Fruit fly (Drosophila melanogaster) whole organism, embryonic: ENCODE results near the gene osp.
A peak's percentile ranks its signal among the peaks of the same experiment; 100 is the strongest.

Source experiments
- BtbVII ChIP-seq: fragments of 200-800 bp; sonication (Bioruptor generic); optimal IDR thresholded peaks from 3 replicates; lab custom pipeline; 2017; ENCODE audit warnings: missing biosample characterization, mild to moderate bottlenecking, missing genetic modification characterization
- CG10654 ChIP-seq: fragments of 200-800 bp; sonication (Bioruptor generic); optimal IDR thresholded peaks from 2 replicates; lab custom pipeline; 2016; ENCODE audit warnings: missing biosample characterization, missing genetic modification characterization
- CG11695 ChIP-seq: fragments of 200-800 bp; sonication (Bioruptor generic); IDR thresholded peaks from 3 replicates; pipeline ENCODE4 v1.3.6; 2022; ENCODE audit warnings: missing biosample characterization, missing genetic modification characterization
- CG1233 ChIP-seq: fragments of 200-800 bp; sonication (Bioruptor generic); optimal IDR thresholded peaks from 4 replicates; lab custom pipeline; 2018; ENCODE audit warnings: missing biosample characterization, mild to moderate bottlenecking, missing genetic modification characterization
- CG16815 ChIP-seq: fragments of 200-800 bp; sonication (Bioruptor generic); optimal IDR thresholded peaks from 3 replicates; lab custom pipeline; 2017; ENCODE audit warnings: missing biosample characterization, mild to moderate bottlenecking, missing genetic modification characterization
- CG17612 ChIP-seq: fragments of 200-800 bp; sonication (Bioruptor generic); IDR thresholded peaks from 2 replicates; pipeline ENCODE4 v1.3.6; 2022; ENCODE audit warnings: missing biosample characterization, missing genetic modification characterization
- CG17829 ChIP-seq: fragments of 200-800 bp; optimal IDR thresholded peaks from 2 replicates; lab custom pipeline; 2019; ENCODE audit warnings: missing biosample characterization, mild to moderate bottlenecking, missing genetic modification characterization, moderate library complexity
- CG18476 ChIP-seq: fragments of 200-800 bp; sonication (Bioruptor generic); optimal IDR thresholded peaks from 2 replicates; lab custom pipeline; 2016; ENCODE audit warnings: missing biosample characterization, mild to moderate bottlenecking, missing genetic modification characterization
- CG18619 ChIP-seq: fragments of 200-800 bp; sonication (Bioruptor generic); optimal IDR thresholded peaks from 3 replicates; lab custom pipeline; 2017; ENCODE audit warnings: missing biosample characterization, mild to moderate bottlenecking, missing genetic modification characterization
- CG18764 ChIP-seq: fragments of 200-800 bp; sonication (Bioruptor generic); optimal IDR thresholded peaks from 3 replicates; lab custom pipeline; 2016; ENCODE audit warnings: missing biosample characterization, missing genetic modification characterization
- CG30020 ChIP-seq: fragments of 200-800 bp; optimal IDR thresholded peaks from 2 replicates; lab custom pipeline; 2019; ENCODE audit warnings: missing biosample characterization, mild to moderate bottlenecking, missing genetic modification characterization, moderate library complexity
- CG31441 ChIP-seq: fragments of 200-800 bp; sonication (Bioruptor generic); IDR thresholded peaks from 2 replicates; pipeline ENCODE4 v1.3.6; 2022; ENCODE audit warnings: missing biosample characterization, missing genetic modification characterization
- CG32772 ChIP-seq: fragments of 200-800 bp; sonication (Bioruptor generic); IDR thresholded peaks from 2 replicates; pipeline ENCODE4 v1.3.6; 2022; ENCODE audit warnings: missing biosample characterization, missing genetic modification characterization
- CG42726 ChIP-seq: fragments of 200-800 bp; sonication (Bioruptor generic); IDR thresholded peaks from 2 replicates; pipeline ENCODE4 v1.3.6; 2022; ENCODE audit warnings: missing biosample characterization, missing genetic modification characterization; ENCODE audit not compliant: partially characterized antibody
- CG4328 ChIP-seq: fragments of 200-800 bp; sonication (Bioruptor generic); optimal IDR thresholded peaks from 3 replicates; lab custom pipeline; 2017; ENCODE audit warnings: missing biosample characterization, missing genetic modification reagents, missing genetic modification characterization
- CG4360 ChIP-seq: fragments of 200-800 bp; sonication (Bioruptor generic); IDR thresholded peaks from 2 replicates; pipeline ENCODE4 v1.3.6; 2022; ENCODE audit warnings: missing biosample characterization, missing genetic modification characterization
- CG4707 ChIP-seq: fragments of 200-800 bp; sonication (Bioruptor generic); optimal IDR thresholded peaks from 2 replicates; lab custom pipeline; 2018; ENCODE audit warnings: missing biosample characterization, mild to moderate bottlenecking, missing genetic modification characterization, moderate library complexity
- CG6791 ChIP-seq: fragments of 200-800 bp; sonication (Bioruptor generic); IDR thresholded peaks from 3 replicates; pipeline ENCODE4 v1.3.6; 2022; ENCODE audit warnings: missing biosample characterization, missing genetic modification characterization; ENCODE audit not compliant: partially characterized antibody
- CG7372 ChIP-seq: fragments of 200-800 bp; sonication (Bioruptor generic); IDR thresholded peaks from 2 replicates; pipeline ENCODE4 v1.3.6; 2022; ENCODE audit warnings: missing biosample characterization, missing genetic modification characterization
- CG7556 ChIP-seq: fragments of 200-800 bp; sonication (Bioruptor generic); optimal IDR thresholded peaks from 2 replicates; lab custom pipeline; 2017; ENCODE audit warnings: missing biosample characterization, mild to moderate bottlenecking, missing genetic modification characterization
- CG9215 ChIP-seq: fragments of 200-800 bp; sonication (Bioruptor generic); IDR thresholded peaks from 2 replicates; pipeline ENCODE4 v1.3.6; 2022; ENCODE audit warnings: missing biosample characterization, missing genetic modification characterization
- HLH3B ChIP-seq: fragments of 200-800 bp; sonication (Bioruptor generic); IDR thresholded peaks from 2 replicates; pipeline ENCODE4 v1.3.6; 2022; ENCODE audit warnings: missing biosample characterization, missing genetic modification characterization
- HmgZ ChIP-seq: fragments of 200-800 bp; sonication (Bioruptor generic); optimal IDR thresholded peaks from 2 replicates; lab custom pipeline; 2018; ENCODE audit warnings: missing biosample characterization, mild to moderate bottlenecking, missing genetic modification characterization
- Hr78 ChIP-seq, 2 experiments: fragments of 200-800 bp in 1 of 2; fragments of >200 bp in 1 of 2; sonication (Bioruptor generic) in 1 of 2; optimal IDR thresholded peaks; 2 replicates each; lab custom pipeline; 2017 to 2019; ENCODE audit warnings: missing biosample characterization in 2 of 2, missing genetic modification characterization in 2 of 2, mild to moderate bottlenecking in 1 of 2, moderate library complexity in 1 of 2
- Lpt ChIP-seq: fragments of >200 bp; optimal IDR thresholded peaks from 2 replicates; lab custom pipeline; 2018; ENCODE audit warnings: missing biosample characterization, missing genetic modification characterization
- Pdp1 ChIP-seq, 2 experiments: fragments of 200-800 bp; sonication (Bioruptor generic); optimal IDR thresholded peaks; 3 replicates each; lab custom pipeline; 2016; ENCODE audit warnings: missing biosample characterization in 2 of 2, missing genetic modification characterization in 2 of 2, mild to moderate bottlenecking in 1 of 2, moderate library complexity in 1 of 2
- Rfx ChIP-seq: fragments of 200-800 bp; sonication (Bioruptor generic); IDR thresholded peaks from 2 replicates; pipeline ENCODE4 v1.3.6; 2022; ENCODE audit warnings: missing biosample characterization, missing genetic modification characterization
- Rx ChIP-seq: fragments of 200-800 bp; sonication (Bioruptor generic); IDR thresholded peaks from 2 replicates; pipeline ENCODE4 v1.3.6; 2022; ENCODE audit warnings: missing biosample characterization, missing genetic modification characterization
- Taf1 ChIP-seq: fragments of 200-800 bp; sonication (Bioruptor generic); IDR thresholded peaks from 2 replicates; pipeline ENCODE4 v1.3.6; 2022; ENCODE audit warnings: missing biosample characterization, missing genetic modification characterization
- Xbp1 ChIP-seq: fragments of 200-800 bp; sonication (Bioruptor generic); optimal IDR thresholded peaks from 3 replicates; lab custom pipeline; 2016; ENCODE audit warnings: missing biosample characterization, mild to moderate bottlenecking, missing genetic modification characterization
- ac ChIP-seq: fragments of 200-800 bp; sonication (Bioruptor generic); optimal IDR thresholded peaks from 3 replicates; lab custom pipeline; 2017; ENCODE audit warnings: missing biosample characterization, mild to moderate bottlenecking, missing genetic modification characterization
- amos ChIP-seq: fragments of 200-800 bp; sonication (Bioruptor generic); IDR thresholded peaks from 2 replicates; pipeline ENCODE4 v1.3.6; 2022; ENCODE audit warnings: missing biosample characterization, missing genetic modification characterization; ENCODE audit not compliant: partially characterized antibody
- cato ChIP-seq: fragments of 200-800 bp; sonication (Bioruptor generic); optimal IDR thresholded peaks from 2 replicates; lab custom pipeline; 2016; ENCODE audit warnings: missing biosample characterization, missing genetic modification characterization, borderline replicate concordance
- chinmo ChIP-seq: fragments of 200-800 bp; sonication (Bioruptor generic); IDR thresholded peaks from 4 replicates; pipeline ENCODE4 v1.3.6; 2022; ENCODE audit warnings: missing biosample characterization, missing genetic modification characterization; ENCODE audit not compliant: partially characterized antibody
- dmrt11E ChIP-seq: fragments of 200-800 bp; sonication (Bioruptor generic); optimal IDR thresholded peaks from 3 replicates; lab custom pipeline; 2018; ENCODE audit warnings: missing biosample characterization, mild to moderate bottlenecking, missing genetic modification characterization, moderate library complexity
- knrl ChIP-seq: fragments of 200-800 bp; sonication (Bioruptor generic); IDR thresholded peaks from 3 replicates; pipeline ENCODE4 v1.3.6; 2022; ENCODE audit warnings: missing biosample characterization, missing genetic modification characterization; ENCODE audit not compliant: partially characterized antibody
- mirr ChIP-seq: fragments of 200-800 bp; sonication (Bioruptor generic); optimal IDR thresholded peaks from 3 replicates; lab custom pipeline; 2018; ENCODE audit warnings: missing biosample characterization, mild to moderate bottlenecking, missing genetic modification characterization
- nmo ChIP-seq: fragments of 200-800 bp; sonication (Bioruptor generic); optimal IDR thresholded peaks from 2 replicates; lab custom pipeline; 2018; ENCODE audit warnings: missing biosample characterization, mild to moderate bottlenecking, missing genetic modification characterization, moderate library complexity
- otp ChIP-seq: fragments of 200-800 bp; sonication (Bioruptor generic); IDR thresholded peaks from 3 replicates; pipeline ENCODE4, ENCODE4 v1.3.6; 2022; ENCODE audit warnings: missing biosample characterization, missing genetic modification characterization
- p53 ChIP-seq: fragments of 200-800 bp; sonication (Bioruptor generic); optimal IDR thresholded peaks from 2 replicates; lab custom pipeline; 2016; ENCODE audit warnings: missing biosample characterization, missing genetic modification characterization
- phol ChIP-seq: fragments of 200-800 bp; sonication (Bioruptor generic); optimal IDR thresholded peaks from 3 replicates; lab custom pipeline; 2018; ENCODE audit warnings: missing biosample characterization, mild to moderate bottlenecking, missing genetic modification characterization, moderate library complexity
- sr ChIP-seq: fragments of 200-800 bp; sonication (Bioruptor generic); IDR thresholded peaks from 3 replicates; pipeline ENCODE4 v1.3.6; 2022; ENCODE audit warnings: missing biosample characterization, missing genetic modification characterization
- stc ChIP-seq: fragments of 200-800 bp; sonication (Bioruptor generic); IDR thresholded peaks from 2 replicates; pipeline ENCODE4 v1.3.6; 2022; ENCODE audit warnings: missing biosample characterization, missing genetic modification characterization
- tna ChIP-seq: fragments of 200-800 bp; sonication (Bioruptor generic); IDR thresholded peaks from 2 replicates; pipeline ENCODE4 v1.3.6; 2022; ENCODE audit warnings: missing biosample characterization, missing genetic modification characterization; ENCODE audit not compliant: partially characterized antibody
- tx ChIP-seq: fragments of 200-800 bp; sonication (Bioruptor generic); optimal IDR thresholded peaks from 2 replicates; lab custom pipeline; 2016; ENCODE audit warnings: missing biosample characterization, missing genetic modification characterization
- wdn ChIP-seq: fragments of 200-800 bp; sonication (Bioruptor generic); IDR thresholded peaks from 2 replicates; pipeline ENCODE4 v1.3.6; 2022; ENCODE audit warnings: missing biosample characterization, missing genetic modification characterization
- wek ChIP-seq: fragments of 200-800 bp; sonication (Bioruptor generic); optimal IDR thresholded peaks from 3 replicates; lab custom pipeline; 2018; ENCODE audit warnings: missing biosample characterization, mild to moderate bottlenecking, missing genetic modification characterization, moderate library complexity
- z ChIP-seq: fragments of 200-800 bp; sonication (Bioruptor generic); IDR thresholded peaks from 3 replicates; pipeline ENCODE4 v1.3.6; 2022; ENCODE audit warnings: missing biosample characterization, missing genetic modification characterization
- zen2 ChIP-seq: fragments of 200-800 bp; sonication (Bioruptor generic); IDR thresholded peaks from 3 replicates; pipeline ENCODE4 v1.3.6; 2022; ENCODE audit warnings: missing biosample characterization, missing genetic modification characterization; ENCODE audit not compliant: partially characterized antibody

osp gene

DNA sequence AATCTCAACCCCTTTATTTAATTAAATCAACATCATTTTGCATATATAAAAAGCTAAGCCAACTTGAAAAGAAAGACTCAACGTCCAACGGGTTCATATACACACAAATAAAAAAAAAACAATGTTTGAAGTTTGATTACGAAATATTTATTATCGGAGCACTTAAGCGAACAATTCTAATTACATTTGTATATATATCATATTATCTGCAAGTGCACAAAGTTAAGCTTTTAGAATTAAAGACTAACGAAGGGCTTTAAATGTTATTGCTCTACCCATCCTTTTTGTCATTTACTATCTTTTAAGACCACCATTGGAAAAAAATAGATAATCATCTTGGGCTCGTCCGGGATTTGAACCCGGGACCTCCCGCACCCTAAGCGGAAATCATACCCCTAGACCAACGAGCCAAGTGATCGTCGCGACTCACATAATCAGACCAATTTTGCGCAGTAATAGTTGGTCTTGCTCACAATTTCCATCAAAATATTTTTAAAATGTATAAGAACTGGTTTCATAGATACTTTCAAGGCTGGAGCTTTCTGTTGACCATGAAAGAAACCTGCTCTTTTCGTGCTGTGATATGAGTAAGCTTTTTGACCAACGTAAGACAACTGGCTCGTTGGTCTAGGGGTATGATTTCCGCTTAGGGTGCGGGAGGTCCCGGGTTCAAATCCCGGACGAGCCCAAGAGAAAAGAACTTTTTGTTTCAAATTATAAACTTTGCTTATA, 89.9 kb downstream of the osp start (continued):
- TF ChIP-seq chinmo = peak; percentile 86; the same call in 3 of the 4 replicates
- TF ChIP-seq Hr78 (GFP tag; optimal IDR thresholded peaks at IDR 0.05; lab: Kevin White, UChicago) = no peak
- TF ChIP-seq dmrt11E = no peak
- TF ChIP-seq CG4328 (GFP tag; lab: Kevin White, UChicago) = no peak
- no peak for TF ChIP-seq CG17612 (GFP tag; lab: Robert Waterston, UW)
- TF ChIP-seq Pdp1 (GFP tag; optimal IDR thresholded peaks at IDR 0.05; lab: Kevin White, UChicago) = peak in 1 of 2 experiments; percentile 12
- no peak for TF ChIP-seq CG4707 (GFP tag; lab: Kevin White, UChicago)
- TF ChIP-seq CG6791 (GFP tag; lab: Robert Waterston, UW) = peak; percentile 89
- no peak for TF ChIP-seq Rx (GFP tag; lab: Robert Waterston, UW)
- TF ChIP-seq CG42726 (GFP tag; lab: Robert Waterston, UW) = peak; percentile 82
- TF ChIP-seq wdn = no peak
- no peak for TF ChIP-seq CG17829 (tag; lab: Kevin White, UChicago)
- TF ChIP-seq tx (GFP tag; lab: Kevin White, UChicago) = no peak
- TF ChIP-seq CG9215 (GFP tag; lab: Robert Waterston, UW) = no peak
- no peak for TF ChIP-seq CG18619 (GFP tag; lab: Kevin White, UChicago)
- TF ChIP-seq zen2 (GFP tag; lab: Robert Waterston, UW) = peak; percentile 77
- TF ChIP-seq stc (GFP tag; lab: Robert Waterston, UW) = peak; percentile 36; the same call in 1 of the 2 replicates
- TF ChIP-seq knrl (GFP tag; lab: Robert Waterston, UW) = peak; percentile 68
- TF ChIP-seq CG30020 (tag; lab: Kevin White, UChicago) = no peak
- no peak for TF ChIP-seq Xbp1 (GFP tag; lab: Kevin White, UChicago)
- TF ChIP-seq HLH3B = no peak
- no peak for TF ChIP-seq z (GFP tag; lab: Robert Waterston, UW)
- TF ChIP-seq ac (GFP tag; lab: Kevin White, UChicago) = no peak
- TF ChIP-seq Taf1 (GFP tag; lab: Robert Waterston, UW) = no peak
- TF ChIP-seq cato (GFP tag; lab: Kevin White, UChicago) = no peak
- no peak for TF ChIP-seq CG1233 (GFP tag; lab: Kevin White, UChicago)
- no peak for TF ChIP-seq wek (GFP tag; lab: Kevin White, UChicago)
- no peak for TF ChIP-seq CG7372 (GFP tag; lab: Robert Waterston, UW)
- TF ChIP-seq phol (tag; lab: Kevin White, UChicago) = no peak
- no peak for TF ChIP-seq CG7556 (GFP tag; lab: Kevin White, UChicago)
- TF ChIP-seq BtbVII (GFP tag; lab: Kevin White, UChicago) = no peak
- no peak; the same call in 1 of the 2 replicates for TF ChIP-seq CG31441
- TF ChIP-seq nmo (GFP tag; lab: Kevin White, UChicago) = no peak
- no peak for TF ChIP-seq CG11695 (GFP tag; lab: Robert Waterston, UW)
- no peak for TF ChIP-seq sr
- no peak for TF ChIP-seq p53 (GFP tag; lab: Kevin White, UChicago)
- TF ChIP-seq HmgZ (tag; lab: Kevin White, UChicago) = peak; percentile 35
- TF ChIP-seq CG18764 (GFP tag; lab: Kevin White, UChicago) = no peak
- no peak for TF ChIP-seq CG10654 (GFP tag; lab: Kevin White, UChicago)
- TF ChIP-seq otp (GFP tag; lab: Robert Waterston, UW) = no peak
- TF ChIP-seq mirr = peak; percentile 15
- no peak for TF ChIP-seq CG32772 (GFP tag; lab: Robert Waterston, UW)
- TF ChIP-seq amos (GFP tag; lab: Robert Waterston, UW) = peak; percentile 79
- no peak for TF ChIP-seq CG4360 (GFP tag; lab: Robert Waterston, UW)
- peak; percentile 40; the same call in 1 of the 2 replicates for TF ChIP-seq Rfx (GFP tag; lab: Robert Waterston, UW)
- TF ChIP-seq Lpt (GFP tag; lab: Kevin White, UChicago) = no peak
- peak; percentile 83 for TF ChIP-seq tna (GFP tag; lab: Robert Waterston, UW)
- TF ChIP-seq CG16815 = no peak
- no peak for TF ChIP-seq CG18476
